Fruit fly (Drosophila melanogaster) whole organism, embryonic: ENCODE data around the gene CG43845.

Source experiments
- ATbp ChIP-seq: fragments of 200-800 bp; sonication (Bioruptor generic); optimal IDR thresholded peaks from 2 replicates; lab custom pipeline; 2017; ENCODE audit warnings: missing biosample characterization, mild to moderate bottlenecking, missing genetic modification characterization, missing genetic modification reagents
- Atf3 ChIP-seq: fragments of 200-800 bp; sonication (Bioruptor generic); optimal IDR thresholded peaks from 3 replicates; lab custom pipeline; 2016; ENCODE audit warnings: missing biosample characterization, missing genetic modification characterization
- B-H1 ChIP-seq: fragments of 200-800 bp; sonication (Bioruptor generic); IDR thresholded peaks from 3 replicates; pipeline ENCODE4 v1.3.6; 2022; ENCODE audit warnings: missing biosample characterization, missing genetic modification characterization
- Bgb ChIP-seq: fragments of 200-800 bp; sonication (Bioruptor generic); IDR thresholded peaks from 2 replicates; pipeline ENCODE4 v1.3.6; 2022; ENCODE audit warnings: missing biosample characterization, missing genetic modification characterization; ENCODE audit not compliant: partially characterized antibody
- CG10543 ChIP-seq: fragments of 200-800 bp; sonication (Bioruptor generic); optimal IDR thresholded peaks from 3 replicates; lab custom pipeline; 2017; ENCODE audit warnings: missing biosample characterization, mild to moderate bottlenecking, missing genetic modification characterization, moderate library complexity
- CG11085 ChIP-seq: fragments of 200-800 bp; sonication (Bioruptor generic); IDR thresholded peaks from 2 replicates; pipeline ENCODE4 v1.3.6; 2022; ENCODE audit warnings: missing biosample characterization, missing genetic modification characterization
- CG11504 ChIP-seq: fragments of 200-800 bp; sonication (Bioruptor generic); optimal IDR thresholded peaks from 3 replicates; lab custom pipeline; 2019; ENCODE audit warnings: missing biosample characterization, mild to moderate bottlenecking, missing genetic modification characterization, moderate library complexity
- CG1233 ChIP-seq: fragments of 200-800 bp; sonication (Bioruptor generic); optimal IDR thresholded peaks from 4 replicates; lab custom pipeline; 2018; ENCODE audit warnings: missing biosample characterization, mild to moderate bottlenecking, missing genetic modification characterization
- CG12769 ChIP-seq: fragments of 200-800 bp; sonication (Bioruptor generic); optimal IDR thresholded peaks from 2 replicates; lab custom pipeline; 2019; ENCODE audit warnings: missing biosample characterization, mild to moderate bottlenecking, missing genetic modification characterization, moderate library complexity
- CG17568 ChIP-seq: fragments of 200-800 bp; sonication (Bioruptor generic); optimal IDR thresholded peaks from 2 replicates; lab custom pipeline; 2018; ENCODE audit warnings: missing biosample characterization, mild to moderate bottlenecking, missing genetic modification characterization, moderate library complexity
- CG18262 ChIP-seq: fragments of 200-800 bp; optimal IDR thresholded peaks from 3 replicates; lab custom pipeline; 2019; ENCODE audit warnings: missing biosample characterization, mild to moderate bottlenecking, missing genetic modification characterization, moderate library complexity
- CG2120 ChIP-seq: fragments of 200-800 bp; sonication (Bioruptor generic); optimal IDR thresholded peaks from 3 replicates; lab custom pipeline; 2016; ENCODE audit warnings: missing biosample characterization, missing genetic modification characterization
- CG34224 ChIP-seq: fragments of 200-800 bp; sonication (Bioruptor generic); IDR thresholded peaks from 3 replicates; pipeline ENCODE4 v1.3.6; 2022; ENCODE audit warnings: missing biosample characterization, missing genetic modification characterization; ENCODE audit not compliant: partially characterized antibody
- CG3726 ChIP-seq: fragments of 200-800 bp; sonication (Bioruptor generic); IDR thresholded peaks from 3 replicates; pipeline ENCODE4, ENCODE4 v1.3.6; 2022; ENCODE audit warnings: missing biosample characterization, missing genetic modification characterization
- CG6791 ChIP-seq: fragments of 200-800 bp; sonication (Bioruptor generic); IDR thresholded peaks from 3 replicates; pipeline ENCODE4 v1.3.6; 2022; ENCODE audit warnings: missing biosample characterization, missing genetic modification characterization; ENCODE audit not compliant: partially characterized antibody
- CG7271 ChIP-seq: fragments of 200-800 bp; sonication (Bioruptor generic); optimal IDR thresholded peaks from 2 replicates; lab custom pipeline; 2018; ENCODE audit warnings: missing biosample characterization, mild to moderate bottlenecking, missing genetic modification characterization, moderate library complexity
- CG7372 ChIP-seq: fragments of 200-800 bp; sonication (Bioruptor generic); IDR thresholded peaks from 2 replicates; pipeline ENCODE4 v1.3.6; 2022; ENCODE audit warnings: missing biosample characterization, missing genetic modification characterization
- CG7745 ChIP-seq: fragments of 200-800 bp; sonication (Bioruptor generic); optimal IDR thresholded peaks from 2 replicates; lab custom pipeline; 2018; ENCODE audit warnings: missing biosample characterization, mild to moderate bottlenecking, missing genetic modification characterization, moderate library complexity
- CG9609 ChIP-seq: fragments of 200-800 bp; sonication (Bioruptor generic); optimal IDR thresholded peaks from 3 replicates; lab custom pipeline; 2016; ENCODE audit warnings: missing biosample characterization, missing genetic modification characterization
- CG9876 ChIP-seq: fragments of 200-800 bp; sonication (Bioruptor generic); optimal IDR thresholded peaks from 2 replicates; lab custom pipeline; 2016; ENCODE audit warnings: missing biosample characterization, missing genetic modification characterization
- CkIIα-i1 ChIP-seq: fragments of 200-800 bp; sonication (Bioruptor generic); IDR thresholded peaks from 2 replicates; pipeline ENCODE4 v1.3.6; 2022; ENCODE audit warnings: missing biosample characterization, missing genetic modification characterization
- Dref ChIP-seq: fragments of 200-800 bp; sonication (Bioruptor generic); IDR thresholded peaks from 2 replicates; pipeline ENCODE4 v1.3.6; 2022; ENCODE audit warnings: missing biosample characterization, missing genetic modification characterization
- Fer1 ChIP-seq: fragments of 200-800 bp; sonication (Bioruptor generic); optimal IDR thresholded peaks from 2 replicates; lab custom pipeline; 2017; ENCODE audit warnings: missing biosample characterization, mild to moderate bottlenecking, missing genetic modification characterization
- Fer3 ChIP-seq: fragments of 200-800 bp; sonication (Bioruptor generic); optimal IDR thresholded peaks from 2 replicates; lab custom pipeline; 2018; ENCODE audit warnings: missing biosample characterization, mild to moderate bottlenecking, missing genetic modification characterization, moderate library complexity
- Jarid2 ChIP-seq: fragments of 200-800 bp; sonication (Bioruptor generic); optimal IDR thresholded peaks from 3 replicates; lab custom pipeline; 2017; ENCODE audit warnings: mild to moderate bottlenecking, missing biosample characterization, missing genetic modification reagents, missing genetic modification characterization
- Lim3 ChIP-seq: fragments of 200-800 bp; sonication (Bioruptor generic); IDR thresholded peaks from 2 replicates; pipeline ENCODE4 v1.3.6; 2022; ENCODE audit warnings: missing biosample characterization, missing genetic modification characterization
- Meics ChIP-seq: fragments of 200-800 bp; sonication (Bioruptor generic); optimal IDR thresholded peaks from 2 replicates; lab custom pipeline; 2017; ENCODE audit warnings: missing biosample characterization, mild to moderate bottlenecking, missing genetic modification characterization
- Myb ChIP-seq: fragments of 200-800 bp; sonication (Bioruptor generic); optimal IDR thresholded peaks from 2 replicates; lab custom pipeline; 2016; ENCODE audit warnings: missing biosample characterization, missing genetic modification characterization
- Sry-β ChIP-seq: fragments of 200-800 bp; sonication (Bioruptor generic); optimal IDR thresholded peaks from 2 replicates; lab custom pipeline; 2018; ENCODE audit warnings: missing biosample characterization, mild to moderate bottlenecking, missing genetic modification characterization, moderate library complexity
- Tbp ChIP-seq: fragments of >200 bp; optimal IDR thresholded peaks from 2 replicates; lab custom pipeline; 2018; ENCODE audit warnings: missing biosample characterization, missing genetic modification characterization
- aop ChIP-seq: fragments of 200-800 bp; sonication (Bioruptor generic); IDR thresholded peaks from 2 replicates; pipeline ENCODE4 v1.3.6; 2022; ENCODE audit warnings: missing biosample characterization, missing genetic modification characterization
- bab2 ChIP-seq: fragments of 200-800 bp; sonication (Bioruptor generic); optimal IDR thresholded peaks from 2 replicates; lab custom pipeline; 2016; ENCODE audit warnings: missing biosample characterization, missing genetic modification characterization
- btn ChIP-seq: fragments of 200-800 bp; sonication (Bioruptor generic); optimal IDR thresholded peaks from 2 replicates; lab custom pipeline; 2016; ENCODE audit warnings: missing biosample characterization, missing genetic modification characterization
- cas ChIP-seq: fragments of 200-800 bp; sonication (Bioruptor generic); IDR thresholded peaks from 2 replicates; pipeline ENCODE4 v1.3.6; 2022; ENCODE audit warnings: missing biosample characterization, missing genetic modification characterization
- dm ChIP-seq: fragments of 200-800 bp; sonication (Bioruptor generic); optimal IDR thresholded peaks from 3 replicates; lab custom pipeline; 2016; ENCODE audit warnings: missing biosample characterization, missing genetic modification characterization
- grn ChIP-seq: fragments of 200-800 bp; sonication (Bioruptor generic); optimal IDR thresholded peaks from 3 replicates; lab custom pipeline; 2017; ENCODE audit warnings: missing biosample characterization, missing genetic modification characterization
- ind ChIP-seq: fragments of 200-800 bp; sonication (Bioruptor generic); optimal IDR thresholded peaks from 3 replicates; lab custom pipeline; 2016; ENCODE audit warnings: missing biosample characterization, missing genetic modification characterization
- klu ChIP-seq: fragments of 200-800 bp; sonication (Bioruptor generic); IDR thresholded peaks from 2 replicates; pipeline ENCODE4 v1.3.6; 2022; ENCODE audit warnings: missing biosample characterization, missing genetic modification characterization
- lab ChIP-seq: fragments of 200-800 bp; sonication (Bioruptor generic); optimal IDR thresholded peaks from 3 replicates; lab custom pipeline; 2017; ENCODE audit warnings: missing biosample characterization, missing genetic modification characterization, mild to moderate bottlenecking, moderate library complexity, missing genetic modification reagents
- lola ChIP-seq, 3 experiments: fragments of >200 bp in 2 of 3; fragments of 200-800 bp in 1 of 3; sonication (Bioruptor generic) in 1 of 3; optimal IDR thresholded peaks; 2 replicates each; lab custom pipeline; 2017 to 2019; ENCODE audit warnings: missing biosample characterization in 3 of 3, missing genetic modification characterization in 3 of 3, mild to moderate bottlenecking in 1 of 3, moderate library complexity in 1 of 3
- oc ChIP-seq: fragments of 200-800 bp; sonication (Bioruptor generic); optimal IDR thresholded peaks from 2 replicates; lab custom pipeline; 2018; ENCODE audit warnings: missing biosample characterization, mild to moderate bottlenecking, missing genetic modification characterization, moderate library complexity
- pb ChIP-seq: fragments of 200-800 bp; sonication (Bioruptor generic); optimal IDR thresholded peaks from 3 replicates; lab custom pipeline; 2016; ENCODE audit warnings: missing biosample characterization, missing genetic modification characterization
- pum ChIP-seq: fragments of 200-800 bp; sonication (Bioruptor generic); optimal IDR thresholded peaks from 2 replicates; lab custom pipeline; 2016; ENCODE audit warnings: missing biosample characterization, missing genetic modification characterization
- ranshi ChIP-seq: fragments of 200-800 bp; sonication (Bioruptor generic); IDR thresholded peaks from 2 replicates; pipeline ENCODE4 v1.3.6; 2022; ENCODE audit warnings: missing biosample characterization, missing genetic modification characterization
- sob ChIP-seq: fragments of 200-800 bp; sonication (Bioruptor generic); IDR thresholded peaks from 2 replicates; pipeline ENCODE4 v1.3.6; 2022; ENCODE audit warnings: missing biosample characterization, missing genetic modification characterization
- sr ChIP-seq: fragments of 200-800 bp; sonication (Bioruptor generic); IDR thresholded peaks from 3 replicates; pipeline ENCODE4 v1.3.6; 2022; ENCODE audit warnings: missing biosample characterization, missing genetic modification characterization
- tgo ChIP-seq: fragments of 200-800 bp; sonication (Bioruptor generic); IDR thresholded peaks from 3 replicates; pipeline ENCODE4 v1.3.6; 2022; ENCODE audit warnings: missing biosample characterization, missing genetic modification characterization
- tin ChIP-seq: fragments of 200-800 bp; sonication (Bioruptor generic); optimal IDR thresholded peaks from 3 replicates; lab custom pipeline; 2016; ENCODE audit warnings: missing biosample characterization, missing genetic modification characterization
- vfl ChIP-seq: fragments of 200-800 bp; sonication (Bioruptor generic); optimal IDR thresholded peaks from 2 replicates; lab custom pipeline; 2016; ENCODE audit warnings: missing biosample characterization, missing genetic modification characterization
- vvl ChIP-seq: fragments of 200-800 bp; sonication (Bioruptor generic); IDR thresholded peaks from 2 replicates; pipeline ENCODE4 v1.3.6; 2022; ENCODE audit warnings: missing biosample characterization, missing genetic modification characterization
- yki ChIP-seq: fragments of >200 bp; optimal IDR thresholded peaks from 3 replicates; lab custom pipeline; 2018

The CG43845 gene

DNA sequence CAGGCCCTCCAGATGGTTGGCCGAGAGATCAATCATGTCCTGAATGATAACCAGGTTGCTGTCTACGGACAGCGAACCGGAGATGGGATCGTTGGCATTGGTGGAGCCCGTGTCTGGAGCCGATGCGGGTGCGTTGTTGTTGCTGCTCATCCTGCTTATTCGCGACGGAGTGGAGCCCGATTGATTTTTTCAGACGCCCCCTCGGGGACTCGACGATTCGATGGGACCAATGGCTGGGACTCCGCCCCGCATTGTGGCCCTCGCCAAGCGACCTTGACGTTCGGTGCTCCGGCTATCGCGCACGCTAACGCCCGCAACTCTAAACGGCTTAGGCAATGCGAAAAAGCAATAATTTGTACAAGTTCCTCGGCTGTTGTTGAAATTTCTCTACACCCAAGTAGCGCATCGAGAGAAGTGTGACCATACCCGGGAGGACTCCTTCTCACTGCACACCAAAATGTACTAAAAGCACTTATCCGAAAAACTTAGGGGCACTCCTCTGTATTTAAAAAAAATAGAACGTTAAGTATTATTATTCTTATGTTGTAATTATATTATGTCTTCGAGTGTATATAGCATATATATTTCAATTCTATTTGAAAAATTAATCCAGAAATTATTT, 39.3 kb downstream of the CG43845 start, which contains the start of gene ksr (continued):
- TF ChIP-seq aop (GFP tag; lab: Robert Waterston, UW) = no peak
- TF ChIP-seq tin (GFP tag; lab: Kevin White, UChicago) = no peak
- TF ChIP-seq CkIIα-i1 = no peak
- TF ChIP-seq CG12769 (tag; lab: Kevin White, UChicago) = no peak
- TF ChIP-seq Sry-β (GFP tag; lab: Kevin White, UChicago) = no peak
- peak; percentile 29; the same call in 1 of the 2 replicates for TF ChIP-seq Bgb (GFP tag; lab: Robert Waterston, UW)
- TF ChIP-seq CG7372 (GFP tag; lab: Robert Waterston, UW) = no peak
- no peak for TF ChIP-seq CG11085 (GFP tag; lab: Robert Waterston, UW)
- TF ChIP-seq CG17568 (GFP tag; lab: Kevin White, UChicago) = no peak
- TF ChIP-seq CG9876 (GFP tag; lab: Kevin White, UChicago) = no peak
- TF ChIP-seq CG18262 (tag; lab: Kevin White, UChicago) = no peak
- TF ChIP-seq pum (GFP tag; lab: Kevin White, UChicago) = no peak
- peak; percentile 28 for TF ChIP-seq Fer1 (GFP tag; lab: Kevin White, UChicago)
- peak; percentile 51; the same call in 1 of the 3 replicates for TF ChIP-seq tgo (GFP tag; lab: Robert Waterston, UW)
- no peak for TF ChIP-seq grn (GFP tag; lab: Kevin White, UChicago)
- no peak for TF ChIP-seq cas (GFP tag; lab: Robert Waterston, UW)
- no peak for TF ChIP-seq sob (GFP tag; lab: Robert Waterston, UW)
- TF ChIP-seq CG11504 = no peak
- peak; percentile 2 for TF ChIP-seq Jarid2 (GFP tag; lab: Kevin White, UChicago)
- no peak for TF ChIP-seq yki (lab: Kevin White, UChicago)
- TF ChIP-seq Fer3 (tag; lab: Kevin White, UChicago) = peak; percentile 29
- TF ChIP-seq Myb (GFP tag; lab: Kevin White, UChicago) = no peak
- TF ChIP-seq CG7745 (tag; lab: Kevin White, UChicago) = no peak
- no peak for TF ChIP-seq Meics
- no peak for TF ChIP-seq bab2 (GFP tag; lab: Kevin White, UChicago)
- TF ChIP-seq pb (GFP tag; lab: Kevin White, UChicago) = no peak
- no peak for TF ChIP-seq dm (GFP tag; lab: Kevin White, UChicago)
- 0 out of 3 replicates have a peak, but pooled peaks have one; percentile 5 for TF ChIP-seq sr (GFP tag; lab: Robert Waterston, UW)
- TF ChIP-seq btn (GFP tag; lab: Kevin White, UChicago) = no peak
- no peak for TF ChIP-seq CG3726 (GFP tag; lab: Robert Waterston, UW)
- TF ChIP-seq Tbp (GFP tag; lab: Kevin White, UChicago) = no peak
- TF ChIP-seq CG9609 (GFP tag; lab: Kevin White, UChicago) = no peak
- TF ChIP-seq Atf3 (GFP tag; lab: Kevin White, UChicago) = no peak
- TF ChIP-seq vfl (GFP tag; lab: Kevin White, UChicago) = no peak
- TF ChIP-seq klu (GFP tag; lab: Robert Waterston, UW) = no peak
- no peak for TF ChIP-seq ind
- 0 out of 2 replicates have a peak, but pooled peaks have one; percentile 27 for TF ChIP-seq ranshi (GFP tag; lab: Robert Waterston, UW)
- peak; percentile 34; the same call in 1 of the 2 replicates for TF ChIP-seq vvl (GFP tag; lab: Robert Waterston, UW)
- no peak for TF ChIP-seq lab (GFP tag; lab: Kevin White, UChicago)
- TF ChIP-seq Dref (GFP tag; lab: Robert Waterston, UW) = no peak
- no peak for TF ChIP-seq CG1233 (GFP tag; lab: Kevin White, UChicago)
- peak in 1 of 3 experiments; percentile 29 for TF ChIP-seq lola (GFP tag; optimal IDR thresholded peaks at IDR 0.05; lab: Kevin White, UChicago)
- TF ChIP-seq Lim3 (GFP tag; lab: Robert Waterston, UW) = no peak
- no peak for TF ChIP-seq CG6791 (GFP tag; lab: Robert Waterston, UW)
- TF ChIP-seq CG10543 = no peak
- TF ChIP-seq B-H1 (GFP tag; lab: Robert Waterston, UW) = no peak
- TF ChIP-seq CG2120 (GFP tag; lab: Kevin White, UChicago) = peak; percentile 16
- TF ChIP-seq ATbp = no peak
- no peak for TF ChIP-seq oc (tag; lab: Kevin White, UChicago)
- TF ChIP-seq CG34224 (GFP tag; lab: Robert Waterston, UW) = no peak
- no peak for TF ChIP-seq CG7271 (tag; lab: Kevin White, UChicago)
